Fruit fly (Drosophila melanogaster) whole organism, adult: ENCODE measurements around the gene GstZ1.

Source experiments
- CG11617 ChIP-seq: fragments of 200-800 bp; sonication (Bioruptor generic); optimal IDR thresholded peaks from 2 replicates; lab custom pipeline; 2017; ENCODE audit warnings: mild to moderate bottlenecking, missing biosample characterization, missing genetic modification reagents, missing genetic modification characterization
- CG12768 ChIP-seq: fragments of 200-800 bp; sonication (Bioruptor generic); optimal IDR thresholded peaks from 2 replicates; lab custom pipeline; 2017; ENCODE audit warnings: missing biosample characterization, missing genetic modification characterization, mild to moderate bottlenecking, moderate library complexity, missing genetic modification reagents
- CG5204 ChIP-seq: fragments of 200-800 bp; sonication (Bioruptor generic); optimal IDR thresholded peaks from 2 replicates; lab custom pipeline; 2016; ENCODE audit warnings: missing biosample characterization, missing genetic modification characterization
- CG7045 ChIP-seq: fragments of 200-800 bp; sonication (Bioruptor generic); optimal IDR thresholded peaks from 2 replicates; lab custom pipeline; 2017; ENCODE audit warnings: missing biosample characterization, mild to moderate bottlenecking, missing genetic modification characterization
- Hr96 ChIP-seq: fragments of 200-800 bp; sonication (Bioruptor generic); optimal IDR thresholded peaks from 2 replicates; lab custom pipeline; 2016; ENCODE audit warnings: missing biosample characterization, missing genetic modification characterization
- bab1 ChIP-seq: fragments of 200-800 bp; sonication (Bioruptor generic); optimal IDR thresholded peaks from 3 replicates; lab custom pipeline; 2019; ENCODE audit warnings: missing biosample characterization, mild to moderate bottlenecking, missing genetic modification characterization, moderate library complexity
- cic ChIP-seq: fragments of 200-800 bp; sonication (Bioruptor generic); optimal IDR thresholded peaks from 2 replicates; lab custom pipeline; 2017; ENCODE audit warnings: missing biosample characterization, mild to moderate bottlenecking, missing genetic modification characterization, moderate library complexity

- no peak for TF ChIP-seq CG11617 (GFP tag; lab: Kevin White, UChicago)
- TF ChIP-seq CG5204 (GFP tag; lab: Kevin White, UChicago): no peak
- TF ChIP-seq cic (GFP tag; lab: Kevin White, UChicago): no peak
- TF ChIP-seq CG12768 (GFP tag; lab: Kevin White, UChicago): no peak
- TF ChIP-seq Hr96 (GFP tag; lab: Kevin White, UChicago): no peak
- TF ChIP-seq bab1: no peak
- no peak for TF ChIP-seq CG7045 (GFP tag; lab: Kevin White, UChicago)
Observed at dm6 chr3R:9441996-9442395, 14.3 kb downstream of the GstZ1 start.
